Worm (Caenorhabditis elegans): ENCODE data around the gene F54D5.3.

ce11 chrII:11542385-11542784 is 29.2 kb upstream of the F54D5.3 start, which contains the start of gene gtf-2E2:
- no peak for TF ChIP-seq snpc-4 (tag; optimal IDR thresholded peaks at IDR 0.05)
- peak; percentile 59 for TF ChIP-seq ces-1 (GFP tag; optimal IDR thresholded peaks at IDR 0.05)
- TF ChIP-seq nhr-76 (tag; optimal IDR thresholded peaks at IDR 0.05): no peak
